Worm (Caenorhabditis elegans): ENCODE measurements around the gene srw-6.
A peak's percentile ranks its signal among the peaks of the same experiment; 100 is the strongest.

The srw-6 gene

DNA sequence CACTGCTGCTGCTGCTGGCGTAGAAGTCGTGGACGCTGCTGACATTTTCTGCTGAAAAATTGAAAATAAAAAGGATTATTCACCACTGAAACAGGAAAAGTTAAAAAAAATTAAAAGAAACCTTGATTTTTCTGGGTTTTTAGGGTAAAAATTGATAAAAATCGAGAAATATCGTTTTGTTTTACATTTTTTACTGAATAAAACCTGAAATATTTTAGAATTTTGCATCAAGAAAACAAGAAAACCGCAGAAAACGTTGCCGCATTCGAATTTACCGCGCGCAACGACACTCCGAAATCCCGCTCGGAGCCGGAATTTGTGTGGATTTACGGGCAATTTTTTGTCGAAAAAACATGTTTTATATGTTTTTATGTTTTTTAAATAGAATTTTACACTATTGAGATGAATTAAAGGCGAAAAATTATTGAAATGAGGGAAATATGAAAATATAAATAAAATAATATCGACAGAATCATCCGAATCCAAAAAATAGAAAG lies 49.0 kb upstream of the srw-6 start, which contains the start of gene chk-1 (continued):
- TF ChIP-seq zip-4 (GFP tag; optimal IDR thresholded peaks at IDR 0.05), result no peak
- peak; percentile 60 for TF ChIP-seq tbx-2 (tag; optimal IDR thresholded peaks at IDR 0.05)
- peak; percentile 26 for TF ChIP-seq unc-86 (tag; optimal IDR thresholded peaks at IDR 0.05)
- TF ChIP-seq lin-35 (GFP tag; optimal IDR thresholded peaks at IDR 0.05), result peak; percentile 91 to 96
- peak; percentile 66 to 83 for TF ChIP-seq lsy-2 (tag; optimal IDR thresholded peaks at IDR 0.05)
- peak; percentile 87 for TF ChIP-seq mep-1 (tag; optimal IDR thresholded peaks at IDR 0.05)
- TF ChIP-seq nhr-47 (tag; optimal IDR thresholded peaks at IDR 0.05), result peak; percentile 76
- peak in 1 of 2 experiments; percentile 29 for TF ChIP-seq ztf-11 (tag; optimal IDR thresholded peaks at IDR 0.05)

DNA sequence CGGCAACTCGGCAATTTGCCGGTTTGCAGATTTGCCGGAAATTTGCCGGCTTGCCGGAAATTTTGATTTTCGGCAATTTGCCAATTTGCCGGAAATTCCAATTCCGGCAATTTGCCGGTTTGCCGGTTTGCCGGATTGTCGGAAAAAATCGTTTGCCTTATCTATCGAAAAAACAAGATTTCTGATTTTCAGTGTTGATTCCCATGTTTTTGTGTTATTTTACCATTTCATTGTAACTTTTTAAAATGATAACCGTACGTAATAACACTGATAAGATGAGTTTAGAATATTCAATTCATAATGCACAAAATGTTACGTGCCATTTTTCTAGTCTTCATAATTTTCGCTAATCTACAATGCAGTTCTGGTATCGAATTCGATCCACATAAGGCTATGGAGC lies 47.6 kb upstream of the srw-6 start, which contains the start of gene oac-55:
Gene oac-55, plus strand, starts transcription at position 301 of the 400 bp plus-strand sequence.
- no peak for TF ChIP-seq ces-1 (GFP tag; optimal IDR thresholded peaks at IDR 0.05)
- TF ChIP-seq mep-1 (tag; optimal IDR thresholded peaks at IDR 0.05), result no peak
- no peak for TF ChIP-seq aly-2 (tag; optimal IDR thresholded peaks at IDR 0.05)
- TF ChIP-seq sptf-1 (tag; optimal IDR thresholded peaks at IDR 0.05), result no peak
- TF ChIP-seq nhr-71 (tag; optimal IDR thresholded peaks at IDR 0.05), result no peak
- TF ChIP-seq xbp-1 (tag; optimal IDR thresholded peaks at IDR 0.05), result no peak
- no peak for TF ChIP-seq dsc-1 (tag; optimal IDR thresholded peaks at IDR 0.05)
- no peak for TF ChIP-seq ets-5 (GFP tag; IDR thresholded peaks at IDR 0.05)
- no peak for TF ChIP-seq ama-1 (optimal IDR thresholded peaks at IDR 0.05)
- TF ChIP-seq elt-3 (tag; optimal IDR thresholded peaks at IDR 0.05), result no peak
- no peak for TF ChIP-seq rnt-1 (tag; optimal IDR thresholded peaks at IDR 0.05)
- no peak for TF ChIP-seq nhr-47 (tag; optimal IDR thresholded peaks at IDR 0.05)
- TF ChIP-seq nhr-77 (tag; optimal IDR thresholded peaks at IDR 0.05), result no peak
- TF ChIP-seq lir-3 (tag; optimal IDR thresholded peaks at IDR 0.05; ENCODE audit: poor library complexity), result no peak
- TF ChIP-seq nhr-90 (tag; optimal IDR thresholded peaks at IDR 0.05; ENCODE audit: poor library complexity), result no peak
- no peak for TF ChIP-seq zip-4 (GFP tag; optimal IDR thresholded peaks at IDR 0.05)
- no peak for TF ChIP-seq nhr-237 (tag; optimal IDR thresholded peaks at IDR 0.05)
- TF ChIP-seq nhr-84 (tag; optimal IDR thresholded peaks at IDR 0.05), result no peak
- TF ChIP-seq pax-3 (tag; optimal IDR thresholded peaks at IDR 0.05), result no peak
- TF ChIP-seq pqm-1 (tag; optimal IDR thresholded peaks at IDR 0.05), result no peak

DNA sequence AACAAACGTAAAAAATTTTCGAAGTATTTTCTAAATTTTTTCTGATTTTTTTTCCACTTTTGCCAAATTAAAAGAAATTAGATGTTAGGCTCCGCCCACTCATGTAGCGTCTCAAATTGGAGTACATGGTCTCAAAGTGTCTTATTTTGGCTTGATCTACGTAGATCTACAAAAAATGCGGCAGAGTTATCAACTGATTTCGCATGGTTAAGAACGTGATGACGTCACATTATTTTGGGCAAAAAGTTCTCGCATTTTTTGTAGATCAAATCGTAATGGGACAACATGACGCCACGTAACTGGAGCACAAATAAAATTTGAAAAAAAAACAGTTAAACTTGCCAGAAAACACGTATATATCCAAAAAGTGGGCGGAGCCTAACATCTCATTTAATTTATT lies 46.6 kb upstream of the srw-6 start:
- TF ChIP-seq efl-3 (GFP tag; optimal IDR thresholded peaks at IDR 0.05) (no peak), unc-98 (GFP tag; IDR thresholded peaks at IDR 0.05) (no peak), mef-2 (tag; optimal IDR thresholded peaks at IDR 0.05) (no peak), tlp-1 (tag; optimal IDR thresholded peaks at IDR 0.05) (no peak)

DNA sequence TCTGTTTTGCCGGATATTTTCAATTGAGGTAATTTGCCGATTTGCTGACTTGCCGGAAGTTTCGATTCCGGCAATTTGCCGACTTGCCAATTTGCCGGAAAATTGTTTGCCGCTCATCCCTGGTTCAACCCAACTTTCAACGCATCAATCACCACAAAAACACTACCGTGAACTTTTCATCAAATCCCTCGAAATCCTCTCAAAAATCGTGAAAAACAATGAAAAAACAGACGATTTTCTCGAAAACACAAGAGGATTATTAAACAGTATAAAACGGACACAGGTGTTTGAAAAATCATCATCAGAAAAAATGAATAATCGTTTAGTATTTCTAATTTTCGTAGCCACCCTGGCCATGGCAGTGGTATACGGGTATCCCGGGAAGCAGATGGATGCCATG lies 41.5 kb upstream of the srw-6 start, which contains the start of gene Y39H10A.1:
Gene Y39H10A.1, plus strand, starts transcription at position 301 of the 400 bp plus-strand sequence.
- no peak for TF ChIP-seq pax-3 (tag; optimal IDR thresholded peaks at IDR 0.05)
- TF ChIP-seq Y116A8C.19 (tag; optimal IDR thresholded peaks at IDR 0.05; ENCODE audit: borderline replicate concordance), result no peak
- TF ChIP-seq nhr-47 (tag; optimal IDR thresholded peaks at IDR 0.05), result no peak
- TF ChIP-seq unc-130 (tag; optimal IDR thresholded peaks at IDR 0.05), result no peak
- TF ChIP-seq fkh-4 (tag; optimal IDR thresholded peaks at IDR 0.05; ENCODE audit: borderline replicate concordance), result no peak
- no peak for TF ChIP-seq pag-3 (tag; optimal IDR thresholded peaks at IDR 0.05; ENCODE audit: borderline replicate concordance, insufficient read depth)
- TF ChIP-seq zag-1 (tag; optimal IDR thresholded peaks at IDR 0.05), result no peak
- TF ChIP-seq elt-2 (tag; optimal IDR thresholded peaks at IDR 0.05), result no peak
- TF ChIP-seq zip-4 (GFP tag; optimal IDR thresholded peaks at IDR 0.05), result no peak
- no peak for TF ChIP-seq ceh-82 (tag; optimal IDR thresholded peaks at IDR 0.05)
- no peak for TF ChIP-seq nhr-85 (tag)
- TF ChIP-seq hpl-2 (GFP tag; optimal IDR thresholded peaks at IDR 0.05), result no peak
- TF ChIP-seq nhr-28 (tag; optimal IDR thresholded peaks at IDR 0.05), result no peak
- TF ChIP-seq ces-1 (GFP tag; optimal IDR thresholded peaks at IDR 0.05), result no peak
- no peak for TF ChIP-seq tlp-1 (tag; optimal IDR thresholded peaks at IDR 0.05)
- TF ChIP-seq hlh-4 (tag; optimal IDR thresholded peaks at IDR 0.05), result no peak
- TF ChIP-seq ceh-90 (tag; optimal IDR thresholded peaks at IDR 0.05), result no peak
